Worm (Caenorhabditis elegans) whole organism, young adult: ENCODE results near the gene cyp-13A1.

ENCODE experiments used
- F22D6.2 ChIP-seq: sonication (generic microtip); optimal IDR thresholded peaks from 2 replicates; lab custom pipeline; 2016; ENCODE audit warnings: mild to moderate bottlenecking, missing genetic modification characterization, missing compliant biosample characterization
- F52B5.7 ChIP-seq: sonication (generic microtip); optimal IDR thresholded peaks from 2 replicates; lab custom pipeline; 2016; ENCODE audit warnings: mild to moderate bottlenecking, missing genetic modification characterization, missing compliant biosample characterization
- Y79H2A.3 ChIP-seq: fragments of 200-800 bp; sonication (Bioruptor generic); conservative IDR thresholded peaks from 2 replicates; pipeline ENCODE4 v1.3.6; 2022; ENCODE audit warnings: missing genetic modification reagents, missing genetic modification characterization, missing compliant biosample characterization
- Y95B8A.8 ChIP-seq: fragments of 200-800 bp; sonication (Bioruptor generic); IDR thresholded peaks from 2 replicates; pipeline ENCODE4 v1.3.6; 2022; ENCODE audit warnings: missing genetic modification reagents, missing genetic modification characterization, missing compliant biosample characterization
- ama-1 ChIP-seq, 3 experiments: fragments of 150-350 bp in 1 of 3; sonication (generic microtip) in 2 of 3; optimal IDR thresholded peaks; 2 replicates each; lab custom pipeline; 2014 to 2018; ENCODE audit warnings: missing biosample characterization in 2 of 3, missing genetic modification characterization in 2 of 3, missing genetic modification reagents in 2 of 3
- ceh-40 ChIP-seq: fragments of 200-800 bp; sonication (Bioruptor generic); IDR thresholded peaks from 2 replicates; pipeline ENCODE4 v1.3.6; 2022; ENCODE audit warnings: missing genetic modification characterization, missing compliant biosample characterization
- ceh-79 ChIP-seq: sonication (generic microtip); optimal IDR thresholded peaks from 2 replicates; lab custom pipeline; 2017; ENCODE audit warnings: mild to moderate bottlenecking, missing genetic modification characterization, missing compliant biosample characterization
- chd-7 ChIP-seq: sonication (generic microtip); optimal IDR thresholded peaks from 2 replicates; lab custom pipeline; 2016; ENCODE audit warnings: mild to moderate bottlenecking, missing genetic modification characterization, moderate library complexity, missing compliant biosample characterization
- mes-4 ChIP-seq: sonication (generic microtip); optimal IDR thresholded peaks from 2 replicates; lab custom pipeline; 2016; ENCODE audit warnings: missing genotype, missing genetic modification characterization, missing compliant biosample characterization
- nfya-2 ChIP-seq: fragments of 200-800 bp; sonication (Bioruptor generic); IDR thresholded peaks from 2 replicates; pipeline ENCODE4 v1.3.6; 2022; ENCODE audit warnings: missing genetic modification reagents, missing genetic modification characterization, missing compliant biosample characterization
- snpc-1.1 ChIP-seq: sonication (generic microtip); optimal IDR thresholded peaks from 2 replicates; lab custom pipeline; 2017; ENCODE audit warnings: missing genetic modification characterization, mild to moderate bottlenecking, missing compliant biosample characterization, antibody characterized with exemption, moderate library complexity, missing genotype, missing genetic modification reagents; ENCODE audit not compliant: insufficient read depth
- snpc-4 ChIP-seq, 5 experiments: fragments of 150-350 bp in 1 of 5; sonication (generic microtip) in 4 of 5; optimal IDR thresholded peaks; 2 replicates each; lab custom pipeline; 2014 to 2018; ENCODE audit warnings: missing genetic modification characterization in 5 of 5, missing biosample characterization in 3 of 5, antibody characterized with exemption in 2 of 5, mild to moderate bottlenecking in 2 of 5, missing compliant biosample characterization in 2 of 5, missing genotype in 2 of 5, moderate library complexity in 2 of 5, missing genetic modification reagents in 1 of 5

DNA sequence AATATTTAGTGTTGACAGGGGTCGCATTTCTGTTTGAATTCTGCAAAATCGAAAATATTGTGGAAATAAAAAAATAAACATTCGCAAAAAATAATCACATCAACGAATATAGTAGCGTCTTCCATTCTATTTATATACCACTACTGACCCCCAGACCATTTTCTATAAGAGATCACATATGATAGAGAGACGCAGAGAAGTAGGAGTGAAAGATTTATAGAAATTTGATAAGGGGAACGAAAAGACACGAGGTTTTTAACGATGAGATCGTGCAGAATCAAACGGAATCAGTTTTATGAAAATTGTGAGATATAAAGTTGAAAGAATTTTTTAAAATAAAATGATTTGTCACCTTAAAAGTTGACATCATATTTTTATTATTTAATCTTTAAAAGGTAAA is 29.5 kb downstream of the cyp-13A1 start:
- TF ChIP-seq chd-7 (tag; lab: Kevin White, UChicago) = no peak
- TF ChIP-seq nfya-2 (GFP tag; lab: Robert Waterston, UW) = no peak
- no peak for TF ChIP-seq F22D6.2 (tag; lab: Kevin White, UChicago)
- TF ChIP-seq snpc-1.1 (tag; lab: Kevin White, UChicago) = no peak
- no peak for TF ChIP-seq Y95B8A.8 (GFP tag; lab: Robert Waterston, UW)
- TF ChIP-seq Y79H2A.3 (GFP tag; lab: Robert Waterston, UW) = no peak
- no peak for TF ChIP-seq F52B5.7 (tag; lab: Kevin White, UChicago)
- no peak for TF ChIP-seq ceh-79 (tag; lab: Kevin White, UChicago)
- TF ChIP-seq snpc-4 (GFP tag; optimal IDR thresholded peaks at IDR 0.05; lab: Kevin White, UChicago) = no peak
- no peak for TF ChIP-seq snpc-4 (tag; optimal IDR thresholded peaks at IDR 0.05; lab: Kevin White, UChicago)
- no peak for TF ChIP-seq ceh-40 (GFP tag; lab: Robert Waterston, UW)
- no peak for TF ChIP-seq mes-4 (tag; lab: Kevin White, UChicago)
- no peak for TF ChIP-seq ama-1 (optimal IDR thresholded peaks at IDR 0.05; lab: Kevin White, UChicago)
- TF ChIP-seq ama-1 (GFP tag; optimal IDR thresholded peaks at IDR 0.05; lab: Kevin White, UChicago) = no peak
